Fruit fly (Drosophila melanogaster): ENCODE measurements around the gene CG10357.

Gene CG10357

DNA sequence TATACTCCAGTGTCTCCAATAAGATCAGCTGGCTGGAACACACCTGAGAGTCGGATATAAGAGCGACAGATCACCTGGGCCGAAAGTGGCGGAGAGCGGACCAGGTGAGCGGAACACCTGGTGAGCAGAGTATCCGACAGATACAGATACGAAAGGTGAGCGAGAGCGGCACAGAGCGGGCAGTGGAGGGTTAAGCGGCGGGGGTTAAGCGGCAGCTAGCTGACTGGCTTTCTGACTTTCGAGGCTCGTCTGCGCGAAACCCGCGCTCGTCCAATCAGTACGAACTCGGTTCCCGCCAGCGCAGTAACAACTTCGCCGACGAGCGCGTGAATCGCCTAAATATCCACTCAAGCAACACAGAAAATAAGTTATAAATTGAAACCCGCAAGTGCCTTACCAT is 10.9 kb downstream of the CG10357 start, which contains the start of gene dar1 (continued):
- TF ChIP-seq CG7839 (tag; optimal IDR thresholded peaks at IDR 0.05) (no peak), CG8281 (tag; optimal IDR thresholded peaks at IDR 0.05) (no peak), dysf (GFP tag; IDR thresholded peaks at IDR 0.05) (0 out of 3 replicates have a peak, but pooled peaks have one; percentile 29), CG32767 (GFP tag; IDR thresholded peaks at IDR 0.05) (peak; percentile 56; the same call in 1 of the 2 replicates), Hr39 (optimal IDR thresholded peaks at IDR 0.05) (no peak), ci (GFP tag; IDR thresholded peaks at IDR 0.05) (peak; percentile 44; the same call in 1 of the 3 replicates), tgo (GFP tag; IDR thresholded peaks at IDR 0.05) (no peak), Jarid2 (GFP tag; optimal IDR thresholded peaks at IDR 0.05) (peak; percentile 92), CG9932 (GFP tag; IDR thresholded peaks at IDR 0.05) (no peak; the same call in 1 of the 2 replicates), crol (GFP tag; IDR thresholded peaks at IDR 0.05) (peak; percentile 96), tll (GFP tag; optimal IDR thresholded peaks at IDR 0.05) (peak in 1 of 2 experiments; percentile 80), pros (GFP tag; optimal IDR thresholded peaks at IDR 0.05) (peak; percentile 42), CG6175 (GFP tag; IDR thresholded peaks at IDR 0.05) (peak; percentile 54; the same call in 1 of the 3 replicates), CG2116 (GFP tag; optimal IDR thresholded peaks at IDR 0.05) (no peak), cwo (GFP tag; optimal IDR thresholded peaks at IDR 0.05) (no peak), az2 (GFP tag; optimal IDR thresholded peaks at IDR 0.05) (no peak), CG18011 (GFP tag; optimal IDR thresholded peaks at IDR 0.05) (peak; percentile 71), CG14014 (GFP tag; IDR thresholded peaks at IDR 0.05) (peak; percentile 9; the same call in 1 of the 2 replicates), Deaf1 (tag; optimal IDR thresholded peaks at IDR 0.05) (peak; percentile 80), CG10274 (GFP tag; optimal IDR thresholded peaks at IDR 0.05) (no peak), vvl (GFP tag; IDR thresholded peaks at IDR 0.05) (peak; percentile 49; the same call in 1 of the 2 replicates), CG6813 (GFP tag; optimal IDR thresholded peaks at IDR 0.05) (no peak), Chrac-16 (GFP tag; optimal IDR thresholded peaks at IDR 0.05) (no peak), CG43689 (GFP tag; IDR thresholded peaks at IDR 0.05) (0 out of 2 replicates have a peak, but pooled peaks have one; percentile 13), Doc3 (GFP tag; IDR thresholded peaks at IDR 0.05; ENCODE audit: partially characterized antibody) (0 out of 3 replicates have a peak, but pooled peaks have one; percentile 18), CG12071 (GFP tag; optimal IDR thresholded peaks at IDR 0.05) (no peak), CG13123 (GFP tag; optimal IDR thresholded peaks at IDR 0.05) (no peak), MBD-R2 (GFP tag; IDR thresholded peaks at IDR 0.05) (no peak), Ssrp (tag; optimal IDR thresholded peaks at IDR 0.05) (no peak), CG16813 (GFP tag; IDR thresholded peaks at IDR 0.05; ENCODE audit: partially characterized antibody) (no peak), CG10543 (GFP tag; optimal IDR thresholded peaks at IDR 0.05) (peak; percentile 34), zfh1 (GFP tag; IDR thresholded peaks at IDR 0.05) (no peak), grn (GFP tag; optimal IDR thresholded peaks at IDR 0.05) (no peak), HHEX (GFP tag; optimal IDR thresholded peaks at IDR 0.05) (no peak), ftz-f1 (GFP tag; optimal IDR thresholded peaks at IDR 0.05) (no peak), CG10654 (GFP tag; optimal IDR thresholded peaks at IDR 0.05) (no peak), Dref (GFP tag; IDR thresholded peaks at IDR 0.05) (no peak), Aef1 (GFP tag; IDR thresholded peaks at IDR 0.05) (no peak), CG32532 (GFP tag; IDR thresholded peaks at IDR 0.05) (peak; percentile 29; the same call in 1 of the 2 replicates), CG11085 (GFP tag; IDR thresholded peaks at IDR 0.05) (no peak), CG6791 (GFP tag; IDR thresholded peaks at IDR 0.05; ENCODE audit: partially characterized antibody) (peak; percentile 40; the same call in 1 of the 3 replicates), CG42726 (GFP tag; IDR thresholded peaks at IDR 0.05; ENCODE audit: partially characterized antibody) (peak; percentile 41; the same call in 1 of the 2 replicates), so (GFP tag; IDR thresholded peaks at IDR 0.05) (0 out of 3 replicates have a peak, but pooled peaks have one; percentile 35), Bgb (GFP tag; IDR thresholded peaks at IDR 0.05; ENCODE audit: partially characterized antibody) (peak; percentile 32; the same call in 1 of the 2 replicates), CG34224 (GFP tag; IDR thresholded peaks at IDR 0.05; ENCODE audit: partially characterized antibody) (peak; percentile 73), zen2 (GFP tag; IDR thresholded peaks at IDR 0.05; ENCODE audit: partially characterized antibody) (peak; percentile 72), z (GFP tag; IDR thresholded peaks at IDR 0.05) (0 out of 3 replicates have a peak, but pooled peaks have one; percentile 32), CG17328 (GFP tag; IDR thresholded peaks at IDR 0.05) (peak; percentile 10; the same call in 1 of the 2 replicates), gsb (GFP tag; IDR thresholded peaks at IDR 0.05) (no peak), Nf-YC (tag; optimal IDR thresholded peaks at IDR 0.05) (peak; percentile 96)

Measured in whole organism, embryonic.